Worm (Caenorhabditis elegans) whole organism, mixed stage, embryonic: ENCODE measurements around the gene pdcd-2.
A peak's percentile ranks its signal among the peaks of the same experiment; 100 is the strongest.

Source experiments
- M03D4.4 ChIP-seq: sonication (generic microtip); optimal IDR thresholded peaks from 2 replicates; lab custom pipeline; 2017; ENCODE audit warnings: mild to moderate bottlenecking, missing genetic modification characterization, missing compliant biosample characterization
- bed-3 ChIP-seq: fragments of 200-800 bp; sonication (Bioruptor generic); optimal IDR thresholded peaks from 3 replicates; lab custom pipeline; 2018; ENCODE audit warnings: mild to moderate bottlenecking, missing genetic modification characterization, moderate library complexity, missing compliant biosample characterization
- ceh-43 ChIP-seq: fragments of 200-800 bp; sonication (Bioruptor generic); optimal IDR thresholded peaks from 2 replicates; lab custom pipeline; 2018; ENCODE audit warnings: mild to moderate bottlenecking, missing genetic modification characterization, moderate library complexity, missing compliant biosample characterization
- ceh-83 ChIP-seq: fragments of 200-800 bp; sonication (Bioruptor generic); optimal IDR thresholded peaks from 2 replicates; lab custom pipeline; 2018; ENCODE audit warnings: mild to moderate bottlenecking, missing genetic modification characterization, missing compliant biosample characterization
- ces-1 ChIP-seq: fragments of 150-350 bp; optimal IDR thresholded peaks from 2 replicates; lab custom pipeline; 2014; ENCODE audit warnings: missing biosample characterization, missing genetic modification reagents, missing genetic modification characterization
- cnd-1 ChIP-seq: fragments of 200-800 bp; sonication (Bioruptor generic); optimal IDR thresholded peaks from 2 replicates; lab custom pipeline; 2018; ENCODE audit warnings: mild to moderate bottlenecking, missing genetic modification characterization, missing compliant biosample characterization
- drap-1 ChIP-seq: fragments of 200-800 bp; sonication (Bioruptor generic); optimal IDR thresholded peaks from 3 replicates; lab custom pipeline; 2018; ENCODE audit warnings: mild to moderate bottlenecking, missing genetic modification characterization, missing compliant biosample characterization
- elt-1 ChIP-seq: sonication (generic microtip); optimal IDR thresholded peaks from 2 replicates; lab custom pipeline; 2017; ENCODE audit warnings: missing genetic modification characterization, mild to moderate bottlenecking, missing compliant biosample characterization, antibody characterized with exemption, moderate library complexity, borderline replicate concordance; ENCODE audit not compliant: insufficient read depth
- elt-3 ChIP-seq: fragments of 150-350 bp; optimal IDR thresholded peaks from 2 replicates; lab custom pipeline; 2014; ENCODE audit warnings: missing biosample characterization, missing genetic modification characterization
- flh-1 ChIP-seq: fragments of 200-800 bp; sonication (Bioruptor generic); optimal IDR thresholded peaks from 2 replicates; lab custom pipeline; 2018; ENCODE audit warnings: mild to moderate bottlenecking, missing genetic modification characterization, moderate library complexity, missing compliant biosample characterization
- ham-2 ChIP-seq: fragments of 200-800 bp; sonication (Bioruptor generic); optimal IDR thresholded peaks from 2 replicates; lab custom pipeline; 2018; ENCODE audit warnings: mild to moderate bottlenecking, missing genetic modification characterization, missing compliant biosample characterization
- hlh-1 ChIP-seq: fragments of 150-350 bp; optimal IDR thresholded peaks from 2 replicates; lab custom pipeline; 2014; ENCODE audit warnings: missing biosample characterization, missing genetic modification reagents, missing genetic modification characterization
- lin-13 ChIP-seq: fragments of 150-350 bp; optimal IDR thresholded peaks from 2 replicates; lab custom pipeline; 2014; ENCODE audit warnings: missing biosample characterization, missing genetic modification characterization
- lin-32 ChIP-seq: fragments of 200-800 bp; sonication (Bioruptor generic); optimal IDR thresholded peaks from 2 replicates; lab custom pipeline; 2018; ENCODE audit warnings: mild to moderate bottlenecking, missing genetic modification characterization, missing compliant biosample characterization
- lsy-2 ChIP-seq: fragments of 150-350 bp; optimal IDR thresholded peaks from 2 replicates; lab custom pipeline; 2014; ENCODE audit warnings: missing biosample characterization, missing genetic modification characterization
- mab-5 ChIP-seq: fragments of 150-350 bp; optimal IDR thresholded peaks from 2 replicates; lab custom pipeline; 2014; ENCODE audit warnings: missing biosample characterization, missing genetic modification characterization
- mep-1 ChIP-seq: fragments of 150-350 bp; optimal IDR thresholded peaks from 2 replicates; lab custom pipeline; 2017; ENCODE audit warnings: missing biosample characterization, missing genetic modification reagents, missing genetic modification characterization, inconsistent platforms
- mls-2 ChIP-seq: sonication (generic microtip); optimal IDR thresholded peaks from 2 replicates; lab custom pipeline; 2016; ENCODE audit warnings: mild to moderate bottlenecking, missing genetic modification characterization, moderate library complexity, missing compliant biosample characterization
- nhr-12 ChIP-seq: fragments of 150-350 bp; optimal IDR thresholded peaks from 2 replicates; lab custom pipeline; 2014; ENCODE audit warnings: missing biosample characterization, missing genetic modification characterization
- nhr-2 ChIP-seq: fragments of 150-350 bp; optimal IDR thresholded peaks from 2 replicates; lab custom pipeline; 2014; ENCODE audit warnings: missing biosample characterization, missing genetic modification characterization
- nhr-28 ChIP-seq: fragments of 150-350 bp; optimal IDR thresholded peaks from 2 replicates; lab custom pipeline; 2014; ENCODE audit warnings: missing biosample characterization, missing genetic modification characterization
- nhr-76 ChIP-seq: sonication (generic microtip); optimal IDR thresholded peaks from 2 replicates; lab custom pipeline; 2017; ENCODE audit warnings: missing biosample characterization, missing genetic modification characterization
- pha-4 ChIP-seq: fragments of 150-350 bp; optimal IDR thresholded peaks from 2 replicates; lab custom pipeline; 2018; ENCODE audit warnings: missing biosample characterization, missing genetic modification reagents, missing genetic modification characterization
- sem-2 ChIP-seq: fragments of 200-800 bp; sonication (Bioruptor generic); optimal IDR thresholded peaks from 2 replicates; lab custom pipeline; 2018; ENCODE audit warnings: mild to moderate bottlenecking, missing genetic modification characterization, missing compliant biosample characterization
- snpc-4 ChIP-seq: fragments of 150-350 bp; optimal IDR thresholded peaks from 2 replicates; lab custom pipeline; 2014; ENCODE audit warnings: missing biosample characterization, missing genetic modification characterization
- sptf-1 ChIP-seq: sonication (generic microtip); optimal IDR thresholded peaks from 2 replicates; lab custom pipeline; 2017; ENCODE audit warnings: mild to moderate bottlenecking, missing genetic modification characterization, moderate library complexity, missing compliant biosample characterization
- tbx-8 ChIP-seq: fragments of 200-800 bp; sonication (Bioruptor generic); optimal IDR thresholded peaks from 2 replicates; lab custom pipeline; 2018; ENCODE audit warnings: mild to moderate bottlenecking, missing genetic modification characterization, moderate library complexity, missing compliant biosample characterization
- unc-120 ChIP-seq: sonication (generic microtip); optimal IDR thresholded peaks from 2 replicates; lab custom pipeline; 2017; ENCODE audit warnings: missing genetic modification characterization, missing compliant biosample characterization; ENCODE audit not compliant: poor library complexity, severe bottlenecking
- unc-62 ChIP-seq: fragments of 150-350 bp; optimal IDR thresholded peaks from 2 replicates; lab custom pipeline; 2014; ENCODE audit warnings: missing biosample characterization, missing genetic modification reagents, missing genetic modification characterization
- zip-8 ChIP-seq: fragments of 150-350 bp; optimal IDR thresholded peaks from 2 replicates; lab custom pipeline; 2014; ENCODE audit warnings: missing biosample characterization, missing genetic modification characterization
- ztf-11 ChIP-seq: fragments of 150-350 bp; optimal IDR thresholded peaks from 2 replicates; lab custom pipeline; 2014; ENCODE audit warnings: missing biosample characterization, missing genetic modification characterization

The pdcd-2 gene

ce11 chrIII:4379717-4380116, 38.1 kb downstream of the pdcd-2 start, which contains the start of gene B0284.3:
Gene B0284.3, minus strand, starts transcription at chrIII:4379817.
- TF ChIP-seq ztf-11 (tag; lab: Kevin White, UChicago) (no peak), elt-3 (tag; lab: Kevin White, UChicago) (no peak), elt-1 (tag; lab: Kevin White, UChicago) (no peak), unc-62 (GFP tag; lab: Kevin White, UChicago) (no peak), drap-1 (GFP tag; lab: Kevin White, UChicago) (no peak), nhr-76 (no peak), bed-3 (GFP tag; lab: Kevin White, UChicago) (no peak), mab-5 (no peak), nhr-12 (tag; lab: Kevin White, UChicago) (no peak), sptf-1 (tag; lab: Kevin White, UChicago) (no peak), ceh-43 (GFP tag; lab: Kevin White, UChicago) (no peak), ceh-83 (GFP tag; lab: Kevin White, UChicago) (no peak), M03D4.4 (tag; lab: Kevin White, UChicago) (no peak), tbx-8 (GFP tag; lab: Kevin White, UChicago) (no peak), nhr-2 (tag; lab: Kevin White, UChicago) (no peak), ces-1 (GFP tag; lab: Kevin White, UChicago) (no peak), cnd-1 (tag; lab: Kevin White, UChicago) (no peak)
- TF ChIP-seq, all 35 proteins: peak for 0

- TF ChIP-seq lin-32 (GFP tag; lab: Kevin White, UChicago) (peak; percentile 10), pha-4 (tag; lab: Kevin White, UChicago) (peak; percentile 13), ceh-83 (GFP tag; lab: Kevin White, UChicago) (peak; percentile 77), sem-2 (GFP tag; lab: Kevin White, UChicago) (peak; percentile 61), bed-3 (GFP tag; lab: Kevin White, UChicago) (peak; percentile 45), tbx-8 (GFP tag; lab: Kevin White, UChicago) (peak; percentile 33), ceh-43 (GFP tag; lab: Kevin White, UChicago) (peak; percentile 23), lsy-2 (tag; lab: Kevin White, UChicago) (peak; percentile 13), hlh-1 (tag; lab: Kevin White, UChicago) (peak; percentile 53), mep-1 (tag; lab: Kevin White, UChicago) (peak; percentile 33), drap-1 (GFP tag; lab: Kevin White, UChicago) (peak; percentile 65), sptf-1 (tag; lab: Kevin White, UChicago) (peak; percentile 69), nhr-2 (tag; lab: Kevin White, UChicago) (peak; percentile 25), cnd-1 (tag; lab: Kevin White, UChicago) (peak; percentile 66), lin-13 (peak; percentile 10), unc-120 (tag; lab: Kevin White, UChicago) (peak; percentile 56), ham-2 (peak; percentile 44), M03D4.4 (tag; lab: Kevin White, UChicago) (peak; percentile 79), mls-2 (tag; lab: Kevin White, UChicago) (peak; percentile 87)
These were observed 39.1 kb downstream of the pdcd-2 start for ce11 chrIII:4378600-4379293.

- TF ChIP-seq ceh-83 (GFP tag; lab: Kevin White, UChicago): no peak
- TF ChIP-seq lin-13: no peak
- no peak for TF ChIP-seq cnd-1 (tag; lab: Kevin White, UChicago)
- TF ChIP-seq zip-8: no peak
- TF ChIP-seq, all 35 proteins: peak for 0
These were observed 43.0 kb downstream of the pdcd-2 start, which contains the start of gene pals-26 for ce11 chrIII:4374854-4375253. Gene pals-26, plus strand, starts transcription at chrIII:4375154.

ce11 chrIII:4372894-4373293, 45.0 kb downstream of the pdcd-2 start:
- TF ChIP-seq nhr-2 (tag; lab: Kevin White, UChicago) (no peak), pha-4 (tag; lab: Kevin White, UChicago) (no peak), ztf-11 (tag; lab: Kevin White, UChicago) (no peak), nhr-28 (tag; lab: Kevin White, UChicago) (no peak), cnd-1 (tag; lab: Kevin White, UChicago) (no peak), snpc-4 (no peak), nhr-12 (tag; lab: Kevin White, UChicago) (no peak), lsy-2 (tag; lab: Kevin White, UChicago) (no peak), unc-120 (tag; lab: Kevin White, UChicago) (no peak), lin-32 (GFP tag; lab: Kevin White, UChicago) (no peak), mep-1 (tag; lab: Kevin White, UChicago) (no peak), flh-1 (GFP tag; lab: Kevin White, UChicago) (no peak)
